Fruit fly (Drosophila melanogaster) whole organism, embryonic: ENCODE measurements around the gene ATPsyngamma.
A peak's percentile ranks its signal among the peaks of the same experiment; 100 is the strongest.

Source experiments
- Antp ChIP-seq: fragments of 200-800 bp; sonication (Bioruptor generic); optimal IDR thresholded peaks from 3 replicates; lab custom pipeline; 2016; ENCODE audit warnings: missing biosample characterization, missing genetic modification characterization
- Bdp1 ChIP-seq: fragments of 200-800 bp; sonication (Bioruptor generic); optimal IDR thresholded peaks from 3 replicates; lab custom pipeline; 2016; ENCODE audit warnings: missing biosample characterization, missing genetic modification characterization
- CG10147 ChIP-seq: fragments of 200-800 bp; sonication (Bioruptor generic); optimal IDR thresholded peaks from 2 replicates; lab custom pipeline; 2019; ENCODE audit warnings: missing biosample characterization, mild to moderate bottlenecking, missing genetic modification characterization, moderate library complexity
- CG10431 ChIP-seq: fragments of 200-800 bp; sonication (Bioruptor generic); optimal IDR thresholded peaks from 3 replicates; lab custom pipeline; 2018; ENCODE audit warnings: missing biosample characterization, mild to moderate bottlenecking, missing genetic modification characterization
- CG11247 ChIP-seq: fragments of 200-800 bp; sonication (Bioruptor generic); IDR thresholded peaks from 2 replicates; pipeline ENCODE4 v1.3.6; 2022; ENCODE audit warnings: missing biosample characterization, missing genetic modification characterization
- CG1233 ChIP-seq: fragments of 200-800 bp; sonication (Bioruptor generic); optimal IDR thresholded peaks from 4 replicates; lab custom pipeline; 2018; ENCODE audit warnings: missing biosample characterization, mild to moderate bottlenecking, missing genetic modification characterization
- CG13424 ChIP-seq: fragments of 200-800 bp; sonication (Bioruptor generic); optimal IDR thresholded peaks from 2 replicates; lab custom pipeline; 2019; ENCODE audit warnings: missing biosample characterization, mild to moderate bottlenecking, missing genetic modification characterization, moderate library complexity
- CG15073 ChIP-seq: fragments of 200-800 bp; sonication (Bioruptor generic); optimal IDR thresholded peaks from 2 replicates; lab custom pipeline; 2016; ENCODE audit warnings: missing biosample characterization, missing genetic modification characterization
- CG15514 ChIP-seq: fragments of 200-800 bp; sonication (Bioruptor generic); optimal IDR thresholded peaks from 3 replicates; lab custom pipeline; 2017; ENCODE audit warnings: missing biosample characterization, missing genetic modification characterization, mild to moderate bottlenecking, moderate library complexity, missing genetic modification reagents
- CG1602 ChIP-seq: fragments of 200-800 bp; sonication (Bioruptor generic); optimal IDR thresholded peaks from 3 replicates; lab custom pipeline; 2016; ENCODE audit warnings: missing biosample characterization, missing genetic modification characterization
- CG2116 ChIP-seq: fragments of 200-800 bp; sonication (Bioruptor generic); optimal IDR thresholded peaks from 3 replicates; lab custom pipeline; 2018; ENCODE audit warnings: missing biosample characterization, mild to moderate bottlenecking, missing genetic modification characterization
- CG31388 ChIP-seq: fragments of 200-800 bp; sonication (Bioruptor generic); optimal IDR thresholded peaks from 2 replicates; lab custom pipeline; 2016; ENCODE audit warnings: missing biosample characterization, missing genetic modification characterization
- CG3163 ChIP-seq: fragments of 200-800 bp; sonication (Bioruptor generic); optimal IDR thresholded peaks from 3 replicates; lab custom pipeline; 2016; ENCODE audit warnings: missing biosample characterization, missing genetic modification characterization
- CG3847 ChIP-seq: fragments of 200-800 bp; sonication (Bioruptor generic); IDR thresholded peaks from 2 replicates; pipeline ENCODE4 v1.3.6; 2022; ENCODE audit warnings: missing biosample characterization, missing genetic modification characterization
- CG4282 ChIP-seq: fragments of 200-800 bp; sonication (Bioruptor generic); optimal IDR thresholded peaks from 2 replicates; lab custom pipeline; 2016; ENCODE audit warnings: missing biosample characterization, missing genetic modification characterization
- CG43689 ChIP-seq: fragments of 200-800 bp; sonication (Bioruptor generic); IDR thresholded peaks from 2 replicates; pipeline ENCODE4 v1.3.6; 2022; ENCODE audit warnings: missing biosample characterization, missing genetic modification characterization
- CG6791 ChIP-seq: fragments of 200-800 bp; sonication (Bioruptor generic); IDR thresholded peaks from 3 replicates; pipeline ENCODE4 v1.3.6; 2022; ENCODE audit warnings: missing biosample characterization, missing genetic modification characterization; ENCODE audit not compliant: partially characterized antibody
- CG8359 ChIP-seq: fragments of 200-800 bp; sonication (Bioruptor generic); optimal IDR thresholded peaks from 2 replicates; lab custom pipeline; 2017; ENCODE audit warnings: missing biosample characterization, mild to moderate bottlenecking, missing genetic modification characterization, borderline replicate concordance
- CHES-1-like ChIP-seq: fragments of 200-800 bp; sonication (Bioruptor generic); optimal IDR thresholded peaks from 2 replicates; lab custom pipeline; 2016; ENCODE audit warnings: missing biosample characterization, missing genetic modification characterization
- CkIIα-i1 ChIP-seq: fragments of 200-800 bp; sonication (Bioruptor generic); IDR thresholded peaks from 2 replicates; pipeline ENCODE4 v1.3.6; 2022; ENCODE audit warnings: missing biosample characterization, missing genetic modification characterization
- D19A ChIP-seq: fragments of 200-800 bp; optimal IDR thresholded peaks from 3 replicates; lab custom pipeline; 2019; ENCODE audit warnings: missing biosample characterization, mild to moderate bottlenecking, missing genetic modification characterization, moderate library complexity
- Dfd ChIP-seq, 2 experiments: fragments of >200 bp; optimal IDR thresholded peaks; 2 replicates each; lab custom pipeline; 2017; ENCODE audit warnings: missing biosample characterization in 2 of 2, missing genetic modification characterization in 2 of 2
- Fer2 ChIP-seq: fragments of 200-800 bp; sonication (Bioruptor generic); optimal IDR thresholded peaks from 2 replicates; lab custom pipeline; 2018; ENCODE audit warnings: missing biosample characterization, mild to moderate bottlenecking, missing genetic modification characterization, moderate library complexity
- H15 ChIP-seq: fragments of 200-800 bp; sonication (Bioruptor generic); IDR thresholded peaks from 3 replicates; pipeline ENCODE4 v1.3.6; 2022; ENCODE audit warnings: missing biosample characterization, missing genetic modification characterization
- Lim3 ChIP-seq: fragments of 200-800 bp; sonication (Bioruptor generic); IDR thresholded peaks from 2 replicates; pipeline ENCODE4 v1.3.6; 2022; ENCODE audit warnings: missing biosample characterization, missing genetic modification characterization
- Meics ChIP-seq: fragments of 200-800 bp; sonication (Bioruptor generic); optimal IDR thresholded peaks from 2 replicates; lab custom pipeline; 2017; ENCODE audit warnings: missing biosample characterization, mild to moderate bottlenecking, missing genetic modification characterization
- Oaz ChIP-seq: fragments of 200-800 bp; sonication (Bioruptor generic); IDR thresholded peaks from 2 replicates; pipeline ENCODE4 v1.3.6; 2022; ENCODE audit warnings: missing biosample characterization, missing genetic modification characterization
- Optix ChIP-seq: fragments of 200-800 bp; sonication (Bioruptor generic); IDR thresholded peaks from 3 replicates; pipeline ENCODE4 v1.3.6; 2022; ENCODE audit warnings: missing biosample characterization, missing genetic modification characterization
- Poxn ChIP-seq: fragments of 200-800 bp; sonication (Bioruptor generic); IDR thresholded peaks from 2 replicates; pipeline ENCODE4 v1.3.6; 2022; ENCODE audit warnings: missing biosample characterization, missing genetic modification characterization
- Rx ChIP-seq: fragments of 200-800 bp; sonication (Bioruptor generic); IDR thresholded peaks from 2 replicates; pipeline ENCODE4 v1.3.6; 2022; ENCODE audit warnings: missing biosample characterization, missing genetic modification characterization
- Scr ChIP-seq: fragments of 200-800 bp; sonication (Bioruptor generic); IDR thresholded peaks from 2 replicates; pipeline ENCODE4 v1.3.6; 2022; ENCODE audit warnings: missing biosample characterization, missing genetic modification characterization; ENCODE audit not compliant: partially characterized antibody
- Trl ChIP-seq, 3 experiments: fragments of >200 bp in 2 of 3; fragments of 200-800 bp in 1 of 3; sonication (Bioruptor generic) in 1 of 3; optimal IDR thresholded peaks; 2 replicates in 1 of 3; 3 replicates in 2 of 3; lab custom pipeline; 2016 to 2017; ENCODE audit warnings: missing biosample characterization in 1 of 3, missing genetic modification characterization in 1 of 3
- cato ChIP-seq: fragments of 200-800 bp; sonication (Bioruptor generic); optimal IDR thresholded peaks from 2 replicates; lab custom pipeline; 2016; ENCODE audit warnings: missing biosample characterization, missing genetic modification characterization, borderline replicate concordance
- cg ChIP-seq: fragments of 200-800 bp; sonication (Bioruptor generic); optimal IDR thresholded peaks from 3 replicates; lab custom pipeline; 2019; ENCODE audit warnings: missing biosample characterization, mild to moderate bottlenecking, missing genetic modification characterization, moderate library complexity
- crc ChIP-seq: fragments of 200-800 bp; sonication (Bioruptor generic); optimal IDR thresholded peaks from 2 replicates; lab custom pipeline; 2016; ENCODE audit warnings: missing biosample characterization, missing genetic modification characterization
- dm ChIP-seq: fragments of 200-800 bp; sonication (Bioruptor generic); optimal IDR thresholded peaks from 3 replicates; lab custom pipeline; 2016; ENCODE audit warnings: missing biosample characterization, missing genetic modification characterization
- gcm2 ChIP-seq: fragments of 200-800 bp; sonication (Bioruptor generic); optimal IDR thresholded peaks from 2 replicates; lab custom pipeline; 2016; ENCODE audit warnings: missing biosample characterization, missing genetic modification characterization
- h ChIP-seq: fragments of >200 bp; optimal IDR thresholded peaks from 2 replicates; lab custom pipeline; 2017
- hkb ChIP-seq, 2 experiments: fragments of 200-800 bp in 1 of 2; fragments of >200 bp in 1 of 2; sonication (Bioruptor generic) in 1 of 2; IDR thresholded peaks in 1 of 2; optimal IDR thresholded peaks in 1 of 2; 2 replicates each; pipeline versions ENCODE4 v1.3.6 to Lab custom; 2017 to 2022; ENCODE audit warnings: missing biosample characterization in 1 of 2, missing genetic modification characterization in 1 of 2
- lab ChIP-seq: fragments of 200-800 bp; sonication (Bioruptor generic); optimal IDR thresholded peaks from 3 replicates; lab custom pipeline; 2017; ENCODE audit warnings: missing biosample characterization, missing genetic modification characterization, mild to moderate bottlenecking, moderate library complexity, missing genetic modification reagents
- maf-S ChIP-seq: fragments of 200-800 bp; sonication (Bioruptor generic); optimal IDR thresholded peaks from 2 replicates; lab custom pipeline; 2016; ENCODE audit warnings: missing biosample characterization, missing genetic modification characterization
- mirr ChIP-seq: fragments of 200-800 bp; sonication (Bioruptor generic); optimal IDR thresholded peaks from 3 replicates; lab custom pipeline; 2018; ENCODE audit warnings: missing biosample characterization, mild to moderate bottlenecking, missing genetic modification characterization
- psq ChIP-seq: fragments of 200-800 bp; sonication (Bioruptor generic); optimal IDR thresholded peaks from 2 replicates; lab custom pipeline; 2017; ENCODE audit warnings: missing biosample characterization, missing genetic modification characterization
- scrt ChIP-seq: fragments of 200-800 bp; sonication (Bioruptor generic); optimal IDR thresholded peaks from 2 replicates; lab custom pipeline; 2018; ENCODE audit warnings: missing biosample characterization, mild to moderate bottlenecking, missing genetic modification characterization, moderate library complexity
- sd ChIP-seq: fragments of 200-800 bp; sonication (Bioruptor generic); optimal IDR thresholded peaks from 3 replicates; lab custom pipeline; 2018; ENCODE audit warnings: missing biosample characterization, mild to moderate bottlenecking, missing genetic modification characterization, moderate library complexity
- seq ChIP-seq: fragments of 200-800 bp; sonication (Bioruptor generic); IDR thresholded peaks from 2 replicates; pipeline ENCODE4 v1.3.6; 2022; ENCODE audit warnings: missing biosample characterization, missing genetic modification characterization
- trem ChIP-seq: fragments of 200-800 bp; optimal IDR thresholded peaks from 3 replicates; lab custom pipeline; 2019; ENCODE audit warnings: missing biosample characterization, mild to moderate bottlenecking, missing genetic modification characterization, moderate library complexity
- wek ChIP-seq: fragments of 200-800 bp; sonication (Bioruptor generic); optimal IDR thresholded peaks from 3 replicates; lab custom pipeline; 2018; ENCODE audit warnings: missing biosample characterization, mild to moderate bottlenecking, missing genetic modification characterization, moderate library complexity
- zfh2 ChIP-seq: fragments of 200-800 bp; sonication (Bioruptor generic); optimal IDR thresholded peaks from 2 replicates; lab custom pipeline; 2016; ENCODE audit warnings: missing biosample characterization, missing genetic modification characterization

The ATPsyngamma gene

dm6 chr3R:29774360-29775193 is 25.6 kb upstream of the ATPsyngamma start (continued):
- TF ChIP-seq Oaz (GFP tag; lab: Robert Waterston, UW) (no peak), CG4282 (GFP tag; lab: Kevin White, UChicago) (no peak), CG43689 (GFP tag; lab: Robert Waterston, UW) (no peak), Lim3 (GFP tag; lab: Robert Waterston, UW) (no peak), CG3847 (GFP tag; lab: Robert Waterston, UW) (no peak), Antp (no peak), trem (tag; lab: Kevin White, UChicago) (no peak), CG8359 (GFP tag; lab: Kevin White, UChicago) (peak; percentile 20), sd (peak; percentile 98), Bdp1 (GFP tag; lab: Kevin White, UChicago) (no peak), CG10147 (GFP tag; lab: Kevin White, UChicago) (no peak), Meics (no peak), seq (GFP tag; lab: Robert Waterston, UW) (no peak; the same call in 1 of the 2 replicates), Optix (no peak), CG3163 (GFP tag; lab: Kevin White, UChicago) (no peak), CG11247 (GFP tag; lab: Robert Waterston, UW) (no peak), CHES-1-like (GFP tag; lab: Kevin White, UChicago) (no peak), crc (GFP tag; lab: Kevin White, UChicago) (no peak), CG13424 (tag; lab: Kevin White, UChicago) (no peak), mirr (peak; percentile 47), cg (GFP tag; lab: Kevin White, UChicago) (peak; percentile 82), CG10431 (GFP tag; lab: Kevin White, UChicago) (no peak), Dfd (GFP tag; optimal IDR thresholded peaks at IDR 0.05; lab: Kevin White, UChicago) (no peak), zfh2 (GFP tag; lab: Kevin White, UChicago) (no peak), psq (GFP tag; lab: Kevin White, UChicago) (peak; percentile 66), Trl (optimal IDR thresholded peaks at IDR 0.05; lab: Kevin White, UChicago) (peak; percentile 100), Trl (GFP tag; optimal IDR thresholded peaks at IDR 0.05; lab: Kevin White, UChicago) (peak; percentile 65), dm (no peak), wek (peak; percentile 59), H15 (no peak), hkb (optimal IDR thresholded peaks at IDR 0.05; lab: Kevin White, UChicago) (no peak), hkb (GFP tag; IDR thresholded peaks at IDR 0.05; lab: Robert Waterston, UW) (no peak), Rx (GFP tag; lab: Robert Waterston, UW) (no peak), CG2116 (GFP tag; lab: Kevin White, UChicago) (no peak), CG31388 (no peak), CkIIα-i1 (GFP tag; lab: Robert Waterston, UW) (no peak), h (lab: Kevin White, UChicago) (no peak), Fer2 (tag; lab: Kevin White, UChicago) (no peak), Scr (GFP tag; lab: Robert Waterston, UW) (peak; percentile 43; the same call in 1 of the 2 replicates), CG1602 (no peak), cato (GFP tag; lab: Kevin White, UChicago) (no peak), CG15514 (GFP tag; lab: Kevin White, UChicago) (peak; percentile 95), Poxn (GFP tag; lab: Robert Waterston, UW) (no peak), maf-S (no peak), scrt (GFP tag; lab: Kevin White, UChicago) (no peak), CG6791 (GFP tag; lab: Robert Waterston, UW) (peak; percentile 19; the same call in 1 of the 3 replicates), CG15073 (GFP tag; lab: Kevin White, UChicago) (no peak), lab (no peak), CG1233 (no peak), gcm2 (GFP tag; lab: Kevin White, UChicago) (no peak), D19A (tag; lab: Kevin White, UChicago) (no peak)
